Worm (Caenorhabditis elegans) whole organism, L4 larva: ENCODE measurements around the gene nas-28.

Experiments
- F10B5.3 ChIP-seq: sonication (generic microtip); optimal IDR thresholded peaks from 2 replicates; lab custom pipeline; 2016; ENCODE audit warnings: mild to moderate bottlenecking, missing genetic modification characterization, missing compliant biosample characterization
- R02D3.7 ChIP-seq: fragments of 150-350 bp; sonication (generic microtip); optimal IDR thresholded peaks from 3 replicates; lab custom pipeline; 2014; ENCODE audit warnings: missing biosample characterization, missing genetic modification characterization
- T26A8.4 ChIP-seq: fragments of 200-800 bp; sonication (Bioruptor generic); IDR thresholded peaks from 2 replicates; pipeline ENCODE4 v1.3.6; 2022; ENCODE audit warnings: missing genetic modification characterization, missing compliant biosample characterization
- Y5F2A.4 ChIP-seq: fragments of 200-800 bp; sonication (Bioruptor generic); optimal IDR thresholded peaks from 2 replicates; lab custom pipeline; 2018; ENCODE audit warnings: mild to moderate bottlenecking, missing genetic modification characterization, missing compliant biosample characterization
- Y75B8A.6 ChIP-seq: fragments of 200-800 bp; sonication (Bioruptor generic); IDR thresholded peaks from 2 replicates; pipeline ENCODE4 v1.3.6; 2022; ENCODE audit warnings: missing genetic modification reagents, missing genetic modification characterization, missing compliant biosample characterization
- ZK337.2 ChIP-seq: fragments of 200-800 bp; sonication (Bioruptor generic); IDR thresholded peaks from 2 replicates; pipeline ENCODE4 v1.3.6; 2022; ENCODE audit warnings: missing genetic modification reagents, missing genetic modification characterization, missing compliant biosample characterization
- ZK546.5 ChIP-seq, 2 experiments: sonication (generic microtip); optimal IDR thresholded peaks; 2 replicates each; lab custom pipeline; 2017; ENCODE audit warnings: missing biosample characterization in 2 of 2, missing genetic modification characterization in 2 of 2
- aha-1 ChIP-seq: fragments of 150-350 bp; peaks from one replicate; lab custom pipeline; 2014; ENCODE audit warnings: missing biosample characterization, missing genetic modification characterization
- aly-2 ChIP-seq: sonication (generic microtip); optimal IDR thresholded peaks from 2 replicates; lab custom pipeline; 2018; ENCODE audit warnings: missing biosample characterization, missing genetic modification characterization
- arid-1 ChIP-seq: fragments of 200-800 bp; sonication (Bioruptor generic); conservative IDR thresholded peaks from 2 replicates; pipeline ENCODE4 v1.3.6; 2022; ENCODE audit warnings: missing genetic modification reagents, missing genetic modification characterization, missing compliant biosample characterization
- ceh-32 ChIP-seq: sonication (generic microtip); optimal IDR thresholded peaks from 2 replicates; lab custom pipeline; 2016; ENCODE audit warnings: mild to moderate bottlenecking, missing genetic modification characterization, missing compliant biosample characterization; ENCODE audit not compliant: poor library complexity
- cey-2 ChIP-seq: sonication (generic microtip); optimal IDR thresholded peaks from 3 replicates; lab custom pipeline; 2017; ENCODE audit warnings: missing genetic modification characterization, mild to moderate bottlenecking, missing compliant biosample characterization, antibody characterized with exemption, borderline replicate concordance; ENCODE audit not compliant: insufficient read depth
- ctbp-1 ChIP-seq: fragments of 200-800 bp; sonication (Bioruptor generic); IDR thresholded peaks from 2 replicates; pipeline ENCODE4 v1.3.6; 2022; ENCODE audit warnings: missing genetic modification reagents, missing genetic modification characterization, missing compliant biosample characterization
- daf-16 ChIP-seq, 3 experiments: sonication (generic microtip); optimal IDR thresholded peaks; 2 replicates each; lab custom pipeline; 2016 to 2017; ENCODE audit warnings: missing genetic modification characterization in 3 of 3, missing genetic modification reagents in 3 of 3, mild to moderate bottlenecking in 2 of 3, missing compliant biosample characterization in 2 of 3, missing biosample characterization in 1 of 3, moderate library complexity in 1 of 3
- daf-8 ChIP-seq: fragments of 200-800 bp; sonication (Bioruptor generic); IDR thresholded peaks from 2 replicates; pipeline ENCODE4 v1.3.6; 2022; ENCODE audit warnings: missing genetic modification characterization, missing compliant biosample characterization
- dmd-6 ChIP-seq: fragments of 200-800 bp; sonication (Bioruptor generic); IDR thresholded peaks from 2 replicates; pipeline ENCODE4 v1.3.6; 2022; ENCODE audit warnings: missing genetic modification reagents, missing genetic modification characterization, missing compliant biosample characterization
- dmd-9 ChIP-seq: fragments of 200-800 bp; sonication (Bioruptor generic); IDR thresholded peaks from 2 replicates; pipeline ENCODE4 v1.3.6; 2022; ENCODE audit warnings: missing genetic modification reagents, missing genetic modification characterization, missing compliant biosample characterization
- gei-8 ChIP-seq: fragments of 200-800 bp; sonication (Bioruptor generic); optimal IDR thresholded peaks from 2 replicates; lab custom pipeline; 2018; ENCODE audit warnings: mild to moderate bottlenecking, missing genetic modification characterization, missing compliant biosample characterization
- hif-1 ChIP-seq, 2 experiments: sonication (generic microtip); optimal IDR thresholded peaks; 2 replicates each; lab custom pipeline; 2016 to 2017; ENCODE audit warnings: missing compliant biosample characterization in 2 of 2, missing genetic modification characterization in 2 of 2, missing genetic modification reagents in 2 of 2, missing genotype in 2 of 2, mild to moderate bottlenecking in 1 of 2
- hlh-30 ChIP-seq: sonication (generic microtip); optimal IDR thresholded peaks from 2 replicates; lab custom pipeline; 2017; ENCODE audit warnings: antibody characterized with exemption, mild to moderate bottlenecking, missing genetic modification characterization, missing compliant biosample characterization; ENCODE audit not compliant: insufficient read depth
- hmg-1.1 ChIP-seq: fragments of 200-800 bp; sonication (Bioruptor generic); IDR thresholded peaks from 2 replicates; pipeline ENCODE4 v1.3.6; 2022; ENCODE audit warnings: missing genetic modification reagents, missing genetic modification characterization, missing compliant biosample characterization
- lin-39 ChIP-seq: fragments of 150-350 bp; optimal IDR thresholded peaks from 2 replicates; lab custom pipeline; 2014; ENCODE audit warnings: missing biosample characterization, missing genetic modification reagents, missing genetic modification characterization
- lir-3 ChIP-seq: sonication (generic microtip); optimal IDR thresholded peaks from 2 replicates; lab custom pipeline; 2016; ENCODE audit warnings: mild to moderate bottlenecking, missing genetic modification characterization, missing compliant biosample characterization
- mep-1 ChIP-seq: fragments of 150-350 bp; sonication (generic microtip); optimal IDR thresholded peaks from 3 replicates; lab custom pipeline; 2014; ENCODE audit warnings: missing biosample characterization, missing genetic modification characterization
- mes-2 ChIP-seq: sonication (generic microtip); optimal IDR thresholded peaks from 2 replicates; lab custom pipeline; 2016; ENCODE audit warnings: missing genotype, mild to moderate bottlenecking, missing genetic modification characterization, missing compliant biosample characterization; ENCODE audit not compliant: poor library complexity, severe bottlenecking
- mxl-2 ChIP-seq: fragments of 200-800 bp; sonication (Bioruptor generic); conservative IDR thresholded peaks from 2 replicates; pipeline ENCODE4 v1.3.6; 2022; ENCODE audit warnings: missing genetic modification reagents, missing genetic modification characterization, missing compliant biosample characterization
- nhr-11 ChIP-seq: fragments of 150-350 bp; optimal IDR thresholded peaks from 2 replicates; lab custom pipeline; 2014; ENCODE audit warnings: missing biosample characterization, missing genetic modification characterization
- nhr-28 ChIP-seq: fragments of 150-350 bp; optimal IDR thresholded peaks from 2 replicates; lab custom pipeline; 2014; ENCODE audit warnings: missing biosample characterization, missing genetic modification characterization
- nhr-42 ChIP-seq: fragments of 200-800 bp; sonication (Bioruptor generic); IDR thresholded peaks from 2 replicates; pipeline ENCODE4 v1.3.6; 2022; ENCODE audit warnings: missing genetic modification characterization, missing compliant biosample characterization
- pqm-1 ChIP-seq: sonication (generic microtip); optimal IDR thresholded peaks from 2 replicates; lab custom pipeline; 2017; ENCODE audit warnings: missing biosample characterization, missing genetic modification characterization
- rbr-2 ChIP-seq: sonication (generic microtip); optimal IDR thresholded peaks from 2 replicates; lab custom pipeline; 2016; ENCODE audit warnings: missing genotype, missing genetic modification characterization, missing compliant biosample characterization
- sdz-12 ChIP-seq: fragments of 200-800 bp; sonication (Bioruptor generic); optimal IDR thresholded peaks from 2 replicates; lab custom pipeline; 2018; ENCODE audit warnings: mild to moderate bottlenecking, missing genetic modification characterization, missing compliant biosample characterization
- skn-1 ChIP-seq: fragments of 150-350 bp; optimal IDR thresholded peaks from 2 replicates; lab custom pipeline; 2014; ENCODE audit warnings: missing biosample characterization, missing genetic modification characterization
- spr-1 ChIP-seq: sonication (generic microtip); optimal IDR thresholded peaks from 2 replicates; lab custom pipeline; 2016; ENCODE audit warnings: mild to moderate bottlenecking, missing genetic modification characterization, missing compliant biosample characterization
- spr-3 ChIP-seq: fragments of 200-800 bp; sonication (Bioruptor generic); optimal IDR thresholded peaks from 2 replicates; lab custom pipeline; 2018; ENCODE audit warnings: mild to moderate bottlenecking, missing genetic modification characterization, missing compliant biosample characterization
- tag-97 ChIP-seq: fragments of 200-800 bp; sonication (Bioruptor generic); IDR thresholded peaks from 2 replicates; pipeline ENCODE4 v1.3.6; 2022; ENCODE audit warnings: missing genetic modification characterization, missing compliant biosample characterization
- unc-130 ChIP-seq: sonication (generic microtip); optimal IDR thresholded peaks from 2 replicates; lab custom pipeline; 2016; ENCODE audit warnings: missing genetic modification reagents, missing genetic modification characterization, missing compliant biosample characterization
- unc-62 ChIP-seq, 3 experiments: fragments of 150-350 bp in 1 of 3; sonication (generic microtip); optimal IDR thresholded peaks in 2 of 3; peaks in 1 of 3; 1 replicate in 1 of 3; 2 replicates in 2 of 3; lab custom pipeline; 2014 to 2017; ENCODE audit warnings: missing biosample characterization in 3 of 3, missing genetic modification characterization in 3 of 3, missing genetic modification reagents in 3 of 3, missing genotype in 1 of 3
- vab-7 ChIP-seq: fragments of 200-800 bp; sonication (Bioruptor generic); IDR thresholded peaks from 2 replicates; pipeline ENCODE4 v1.3.6; 2022; ENCODE audit warnings: missing genetic modification reagents, missing genetic modification characterization, missing compliant biosample characterization
- zfp-2 ChIP-seq: sonication (generic microtip); optimal IDR thresholded peaks from 2 replicates; lab custom pipeline; 2016; ENCODE audit warnings: mild to moderate bottlenecking, missing genetic modification characterization, missing compliant biosample characterization
- zfp-3 ChIP-seq: fragments of 200-800 bp; sonication (Bioruptor generic); conservative IDR thresholded peaks from 2 replicates; pipeline ENCODE4 v1.3.6; 2022; ENCODE audit warnings: missing genetic modification reagents, missing genetic modification characterization, missing compliant biosample characterization
- zip-2 ChIP-seq: fragments of 150-350 bp; optimal IDR thresholded peaks from 2 replicates; lab custom pipeline; 2014; ENCODE audit warnings: missing biosample characterization, missing genetic modification characterization
- ztf-7 ChIP-seq: fragments of 150-350 bp; optimal IDR thresholded peaks from 2 replicates; lab custom pipeline; 2014; ENCODE audit warnings: missing biosample characterization, missing genetic modification characterization

Gene nas-28

ce11 chrIII:6168497-6169227, 14.4 kb downstream of the nas-28 start, which contains the start of gene efk-1 (continued):
- TF ChIP-seq aly-2 = no peak
- no peak for TF ChIP-seq T26A8.4 (GFP tag; lab: Robert Waterston, UW)
- TF ChIP-seq hlh-30 (tag; lab: Kevin White, UChicago) = peak; percentile 82
- no peak for TF ChIP-seq spr-1 (tag; lab: Kevin White, UChicago)
- no peak for TF ChIP-seq ZK337.2 (GFP tag; lab: Robert Waterston, UW)
- no peak for TF ChIP-seq daf-16 (GFP tag; optimal IDR thresholded peaks at IDR 0.05; lab: Kevin White, UChicago)
- TF ChIP-seq daf-16 (tag; optimal IDR thresholded peaks at IDR 0.05; lab: Kevin White, UChicago) = peak; percentile 91
- TF ChIP-seq dmd-6 (GFP tag; lab: Robert Waterston, UW) = peak; percentile 33; the same call in 1 of the 2 replicates
- no peak for TF ChIP-seq ctbp-1 (GFP tag; lab: Robert Waterston, UW)
- peak; percentile 94 for TF ChIP-seq aha-1 (tag; lab: Kevin White, UChicago)
- TF ChIP-seq R02D3.7 = no peak
- TF ChIP-seq mes-2 (tag; lab: Kevin White, UChicago) = no peak
- TF ChIP-seq gei-8 (GFP tag; lab: Kevin White, UChicago) = no peak
- no peak for TF ChIP-seq ceh-32 (tag; lab: Kevin White, UChicago)
- TF ChIP-seq rbr-2 (tag; lab: Kevin White, UChicago) = no peak
- no peak for TF ChIP-seq Y5F2A.4 (GFP tag; lab: Kevin White, UChicago)
- TF ChIP-seq cey-2 (tag; lab: Kevin White, UChicago) = no peak
- no peak for TF ChIP-seq vab-7 (GFP tag; lab: Robert Waterston, UW)
- no peak for TF ChIP-seq spr-3
- no peak for TF ChIP-seq mxl-2 (GFP tag; lab: Robert Waterston, UW)
- TF ChIP-seq ZK546.5 (tag; optimal IDR thresholded peaks at IDR 0.05; lab: Kevin White, UChicago) = no peak
- TF ChIP-seq hmg-1.1 (GFP tag; lab: Robert Waterston, UW) = no peak
- TF ChIP-seq skn-1 (tag; lab: Kevin White, UChicago) = no peak
- TF ChIP-seq unc-62 (GFP tag; optimal IDR thresholded peaks at IDR 0.05 in 1 of 2; lab: Kevin White, UChicago) = no peak
- TF ChIP-seq unc-62 (tag; optimal IDR thresholded peaks at IDR 0.05; lab: Kevin White, UChicago) = no peak
- no peak for TF ChIP-seq daf-8 (GFP tag; lab: Robert Waterston, UW)
- no peak for TF ChIP-seq F10B5.3 (tag; lab: Kevin White, UChicago)
- no peak for TF ChIP-seq pqm-1 (tag; lab: Kevin White, UChicago)
- TF ChIP-seq sdz-12 (GFP tag; lab: Kevin White, UChicago) = no peak
- no peak for TF ChIP-seq tag-97 (GFP tag; lab: Robert Waterston, UW)
- TF ChIP-seq zfp-2 (tag; lab: Kevin White, UChicago) = no peak
- TF ChIP-seq unc-130 (GFP tag; lab: Kevin White, UChicago) = no peak
- no peak for TF ChIP-seq nhr-42 (GFP tag; lab: Robert Waterston, UW)
- no peak for TF ChIP-seq zfp-3 (GFP tag; lab: Robert Waterston, UW)
- peak; percentile 20 for TF ChIP-seq nhr-11 (tag; lab: Kevin White, UChicago)

- TF ChIP-seq aha-1 (tag; lab: Kevin White, UChicago) (peak; percentile 92), unc-62 (GFP tag; optimal IDR thresholded peaks at IDR 0.05 in 1 of 2; lab: Kevin White, UChicago) (peak in 1 of 2 experiments; percentile 63), unc-62 (tag; optimal IDR thresholded peaks at IDR 0.05; lab: Kevin White, UChicago) (no peak), mes-2 (tag; lab: Kevin White, UChicago) (no peak)
Measured at ce11 chrIII:6166634-6167033, 16.4 kb downstream of the nas-28 start.

DNA sequence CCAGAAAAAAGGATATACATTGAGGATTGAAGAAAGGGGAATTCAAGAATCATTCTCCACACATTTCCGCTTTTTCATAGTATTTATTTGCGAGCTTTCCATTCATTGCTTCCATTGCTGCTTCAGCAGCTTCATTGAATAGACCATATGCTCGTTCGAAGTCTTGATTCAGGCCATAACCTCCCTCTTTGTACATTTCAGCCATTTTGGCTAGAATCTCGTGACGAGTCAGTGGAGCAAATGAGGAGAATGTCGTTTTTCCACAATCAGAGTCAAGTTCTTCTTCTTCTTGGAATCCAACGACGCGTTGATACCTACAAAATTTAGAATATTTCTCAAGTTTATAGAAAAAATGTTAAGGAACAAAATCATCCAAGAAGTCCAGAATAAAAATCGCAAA, 17.8 kb downstream of the nas-28 start:
- no peak for TF ChIP-seq mep-1 (tag; lab: Kevin White, UChicago)
- TF ChIP-seq ZK337.2 (GFP tag; lab: Robert Waterston, UW) = no peak
- TF ChIP-seq nhr-28 = no peak
- no peak for TF ChIP-seq hif-1 (tag; optimal IDR thresholded peaks at IDR 0.05; lab: Kevin White, UChicago)
- 0 out of 2 replicates have a peak, but pooled peaks have one; percentile 38 for TF ChIP-seq arid-1
- TF ChIP-seq unc-130 (GFP tag; lab: Kevin White, UChicago) = no peak
- TF ChIP-seq lir-3 (tag; lab: Kevin White, UChicago) = no peak
- no peak for TF ChIP-seq mes-2 (tag; lab: Kevin White, UChicago)
- peak; percentile 51 for TF ChIP-seq sdz-12 (GFP tag; lab: Kevin White, UChicago)
- no peak for TF ChIP-seq lin-39 (tag; lab: Kevin White, UChicago)
- peak; percentile 63; the same call in 1 of the 2 replicates for TF ChIP-seq Y75B8A.6 (GFP tag; lab: Robert Waterston, UW)
- TF ChIP-seq zip-2 (tag; lab: Kevin White, UChicago) = no peak
- TF ChIP-seq cey-2 (tag; lab: Kevin White, UChicago) = no peak
- no peak for TF ChIP-seq ztf-7 (tag; lab: Kevin White, UChicago)
- TF ChIP-seq T26A8.4 (GFP tag; lab: Robert Waterston, UW) = no peak
- TF ChIP-seq dmd-9 (GFP tag; lab: Robert Waterston, UW) = no peak
- TF ChIP-seq zfp-3 (GFP tag; lab: Robert Waterston, UW) = no peak
- peak; percentile 19 for TF ChIP-seq aha-1 (tag; lab: Kevin White, UChicago)
